Fruit fly (Drosophila melanogaster): ENCODE results near the gene CG1105.
A peak's percentile ranks its signal among the peaks of the same experiment; 100 is the strongest.

The CG1105 gene

DNA sequence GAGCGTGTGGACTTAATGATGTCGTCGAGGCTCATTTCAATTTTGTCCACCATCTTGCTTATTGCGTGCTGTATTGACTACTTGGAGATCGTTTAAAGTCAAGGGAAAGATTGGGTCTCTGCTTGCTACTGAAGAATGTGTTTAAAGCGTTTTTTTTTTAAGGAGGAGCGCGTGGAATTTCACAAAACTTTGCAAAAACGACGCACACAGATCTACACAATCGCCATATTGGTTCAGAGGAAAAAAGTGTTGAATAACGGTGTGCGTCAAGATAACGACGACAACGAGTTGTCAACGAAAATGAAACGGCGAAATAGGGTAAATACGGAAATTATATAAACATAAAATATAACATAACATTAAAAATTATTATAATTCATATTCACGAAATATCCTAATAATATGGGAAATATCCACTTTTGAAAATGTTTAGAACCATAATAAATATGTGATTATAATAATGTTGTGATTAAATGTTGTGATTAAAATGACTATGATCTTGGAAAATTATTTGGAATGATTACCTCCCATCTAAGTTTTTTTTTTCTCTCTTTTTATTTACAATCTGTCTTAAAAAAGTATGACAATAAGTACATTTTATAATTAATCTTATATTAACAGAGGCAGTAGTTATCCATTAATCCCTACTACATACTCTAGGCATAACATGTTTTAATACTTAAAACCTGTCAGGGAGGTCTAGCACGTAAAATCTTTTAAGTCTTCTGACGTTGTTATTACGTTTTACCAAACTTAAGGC, 13.4 kb upstream of the CG1105 start, which contains the start of gene Ref1 (continued):
- TF ChIP-seq CG8388 (GFP tag; optimal IDR thresholded peaks at IDR 0.05) (no peak), CG12659 (GFP tag; optimal IDR thresholded peaks at IDR 0.05) (peak; percentile 72), Adf1 (GFP tag; IDR thresholded peaks at IDR 0.05) (no peak), CG11247 (GFP tag; IDR thresholded peaks at IDR 0.05) (no peak), Hsf (GFP tag; optimal IDR thresholded peaks at IDR 0.05) (no peak), Pdp1 (GFP tag; optimal IDR thresholded peaks at IDR 0.05) (peak in 1 of 2 experiments; percentile 91), CG17361 (GFP tag; IDR thresholded peaks at IDR 0.05) (0 out of 3 replicates have a peak, but pooled peaks have one; percentile 30), fd96Cb (tag; optimal IDR thresholded peaks at IDR 0.05) (no peak), Max (GFP tag; optimal IDR thresholded peaks at IDR 0.05) (no peak), CG10267 (tag; optimal IDR thresholded peaks at IDR 0.05) (peak; percentile 91), CG43689 (GFP tag; IDR thresholded peaks at IDR 0.05) (no peak), Xbp1 (GFP tag; optimal IDR thresholded peaks at IDR 0.05) (no peak), dm (GFP tag; optimal IDR thresholded peaks at IDR 0.05) (peak; percentile 63), CG17359 (tag; optimal IDR thresholded peaks at IDR 0.05) (no peak), inv (GFP tag; IDR thresholded peaks at IDR 0.05; ENCODE audit: partially characterized antibody) (no peak), crp (GFP tag; optimal IDR thresholded peaks at IDR 0.05) (no peak), Neu2 (GFP tag; optimal IDR thresholded peaks at IDR 0.05; ENCODE audit: borderline replicate concordance) (no peak), zen (tag; optimal IDR thresholded peaks at IDR 0.05) (peak; percentile 35), CG15479 (GFP tag; optimal IDR thresholded peaks at IDR 0.05) (no peak), Sin3A (optimal IDR thresholded peaks at IDR 0.05) (peak; percentile 14), eve (GFP tag; optimal IDR thresholded peaks at IDR 0.05) (no peak), Med (GFP tag) (no peak), schlank (tag; optimal IDR thresholded peaks at IDR 0.05) (no peak), sug (tag; optimal IDR thresholded peaks at IDR 0.05) (peak; percentile 8), zfh1 (GFP tag; IDR thresholded peaks at IDR 0.05) (no peak), Aef1 (GFP tag; IDR thresholded peaks at IDR 0.05) (no peak), CG2202 (tag; optimal IDR thresholded peaks at IDR 0.05) (no peak), CG18764 (GFP tag; optimal IDR thresholded peaks at IDR 0.05) (no peak), CG4854 (GFP tag; optimal IDR thresholded peaks at IDR 0.05) (no peak), Hmx (GFP tag; optimal IDR thresholded peaks at IDR 0.05) (no peak)

DNA sequence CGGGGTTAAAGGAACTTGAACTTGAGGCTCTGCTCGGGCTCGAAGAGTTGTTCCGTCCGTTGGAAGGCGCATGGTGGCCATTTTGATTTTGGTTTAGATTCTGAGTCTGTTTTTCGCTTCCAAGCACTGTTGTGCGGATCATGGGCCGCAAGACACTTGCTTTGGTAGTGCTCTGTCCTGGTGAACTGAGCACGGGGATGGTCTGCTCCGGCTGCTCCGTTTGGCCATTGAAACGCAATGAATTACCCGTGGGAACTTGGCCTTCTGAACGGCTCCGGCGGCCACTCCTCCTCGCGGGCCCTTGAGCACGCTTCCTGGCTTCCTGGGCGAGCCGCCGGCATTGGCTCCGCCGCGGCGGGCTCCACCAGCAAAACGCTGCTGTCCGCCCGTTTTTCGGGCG, 12.8 kb upstream of the CG1105 start:
- 0 out of 2 replicates have a peak, but pooled peaks have one; percentile 25 for TF ChIP-seq CG32772 (GFP tag; IDR thresholded peaks at IDR 0.05)
- TF ChIP-seq Taf1 (GFP tag; IDR thresholded peaks at IDR 0.05) = no peak
- TF ChIP-seq CG5245 (GFP tag; optimal IDR thresholded peaks at IDR 0.05) = no peak
- TF ChIP-seq h (optimal IDR thresholded peaks at IDR 0.05) = peak; percentile 26
- no peak for TF ChIP-seq CG4424 (GFP tag; optimal IDR thresholded peaks at IDR 0.05)
- TF ChIP-seq pzg (GFP tag; optimal IDR thresholded peaks at IDR 0.05) = no peak
- TF ChIP-seq CG2116 (GFP tag; optimal IDR thresholded peaks at IDR 0.05) = no peak
- TF ChIP-seq CG14965 (GFP tag; optimal IDR thresholded peaks at IDR 0.05; ENCODE audit: borderline replicate concordance) = no peak
- no peak for TF ChIP-seq unpg (GFP tag; optimal IDR thresholded peaks at IDR 0.05)
- no peak for TF ChIP-seq Vsx1 (GFP tag; optimal IDR thresholded peaks at IDR 0.05)
- no peak for TF ChIP-seq ato (GFP tag; IDR thresholded peaks at IDR 0.05; ENCODE audit: partially characterized antibody)
- TF ChIP-seq inv (GFP tag; IDR thresholded peaks at IDR 0.05; ENCODE audit: partially characterized antibody) = peak; percentile 20; the same call in 1 of the 2 replicates
- no peak for TF ChIP-seq bsh (GFP tag; optimal IDR thresholded peaks at IDR 0.05)
- no peak for TF ChIP-seq H15 (GFP tag; IDR thresholded peaks at IDR 0.05)
- TF ChIP-seq phol (tag; optimal IDR thresholded peaks at IDR 0.05) = no peak
- no peak for TF ChIP-seq CG9609 (GFP tag; optimal IDR thresholded peaks at IDR 0.05)
- no peak for TF ChIP-seq CG17385 (GFP tag; optimal IDR thresholded peaks at IDR 0.05)
- TF ChIP-seq hkb (optimal IDR thresholded peaks at IDR 0.05) = no peak
- no peak for TF ChIP-seq hkb (GFP tag; IDR thresholded peaks at IDR 0.05)
- TF ChIP-seq HLH4C (GFP tag; IDR thresholded peaks at IDR 0.05; ENCODE audit: partially characterized antibody) = no peak
- no peak for TF ChIP-seq ara (GFP tag; IDR thresholded peaks at IDR 0.05)
- TF ChIP-seq CG6272 (GFP tag; IDR thresholded peaks at IDR 0.05) = no peak
